Fruit fly (Drosophila melanogaster): Measurements from ENCODE around the gene CG12766.

DNA sequence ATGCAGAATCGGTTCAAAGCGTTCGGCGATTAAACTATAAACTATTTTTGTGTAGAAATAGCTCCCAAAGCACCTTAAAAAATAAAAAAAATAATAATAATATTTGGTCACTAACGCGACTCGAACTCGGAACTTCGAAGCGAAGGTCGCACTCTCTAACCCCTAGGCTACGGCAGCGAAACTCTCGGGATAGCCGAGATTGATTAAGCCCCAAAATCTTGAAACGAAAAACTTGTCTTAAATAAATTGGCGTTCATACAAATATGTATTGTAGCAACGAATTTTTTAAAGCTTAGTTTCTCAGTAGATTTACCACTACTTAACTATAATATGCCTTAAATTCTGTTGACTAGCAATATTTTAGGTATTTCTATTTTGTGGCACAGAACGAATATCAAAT is 45.5 kb downstream of the CG12766 start:
- TF ChIP-seq CG5204 (GFP tag; optimal IDR thresholded peaks at IDR 0.05), result no peak
- TF ChIP-seq CG7101 (tag; optimal IDR thresholded peaks at IDR 0.05), result no peak
- TF ChIP-seq bab1 (GFP tag; optimal IDR thresholded peaks at IDR 0.05), result no peak
- no peak for TF ChIP-seq CG1620 (GFP tag; optimal IDR thresholded peaks at IDR 0.05)
- TF ChIP-seq cnc (optimal IDR thresholded peaks at IDR 0.05), result no peak
- no peak for TF ChIP-seq pad (GFP tag; optimal IDR thresholded peaks at IDR 0.05)
